Worm (Caenorhabditis elegans) whole organism, L1 larva: Measurements from ENCODE around the gene epc-1.

Experiments used
- C04F5.9 ChIP-seq: sonication (generic microtip); optimal IDR thresholded peaks from 2 replicates; lab custom pipeline; 2016; ENCODE audit warnings: missing genetic modification characterization, missing compliant biosample characterization
- Y116A8C.19 ChIP-seq: sonication (generic microtip); optimal IDR thresholded peaks from 2 replicates; lab custom pipeline; 2016; ENCODE audit warnings: missing compliant biosample characterization, missing genetic modification characterization, borderline replicate concordance
- aha-1 ChIP-seq: fragments of 150-350 bp; optimal IDR thresholded peaks from 2 replicates; lab custom pipeline; 2014; ENCODE audit warnings: missing biosample characterization, missing genetic modification characterization
- alr-1 ChIP-seq: fragments of 200-800 bp; sonication (Bioruptor generic); optimal IDR thresholded peaks from 2 replicates; lab custom pipeline; 2018; ENCODE audit warnings: borderline replicate concordance, mild to moderate bottlenecking, missing genetic modification characterization, missing compliant biosample characterization
- ama-1 ChIP-seq: fragments of 150-350 bp; optimal IDR thresholded peaks from 2 replicates; lab custom pipeline; 2014
- blmp-1 ChIP-seq: fragments of 150-350 bp; optimal IDR thresholded peaks from 2 replicates; lab custom pipeline; 2014; ENCODE audit warnings: missing biosample characterization, missing genetic modification characterization
- ceh-8 ChIP-seq: fragments of 200-800 bp; sonication (Bioruptor generic); optimal IDR thresholded peaks from 2 replicates; lab custom pipeline; 2018; ENCODE audit warnings: mild to moderate bottlenecking, missing genetic modification characterization, moderate library complexity, missing compliant biosample characterization
- ceh-82 ChIP-seq, 3 experiments: fragments of 150-350 bp in 1 of 3; sonication (generic microtip) in 2 of 3; optimal IDR thresholded peaks; 2 replicates each; lab custom pipeline; 2014 to 2017; ENCODE audit warnings: missing biosample characterization in 3 of 3, missing genetic modification characterization in 3 of 3
- ces-1 ChIP-seq: fragments of 150-350 bp; optimal IDR thresholded peaks from 2 replicates; lab custom pipeline; 2014; ENCODE audit warnings: missing biosample characterization, missing genetic modification reagents, missing genetic modification characterization
- dpl-1 ChIP-seq, 3 experiments: fragments of 150-350 bp in 2 of 3; sonication (generic microtip) in 1 of 3; optimal IDR thresholded peaks; 2 replicates each; lab custom pipeline; 2014 to 2017; ENCODE audit warnings: missing biosample characterization in 3 of 3, missing genetic modification characterization in 3 of 3, missing genetic modification reagents in 3 of 3
- dsc-1 ChIP-seq: sonication (generic microtip); optimal IDR thresholded peaks from 2 replicates; lab custom pipeline; 2016; ENCODE audit warnings: mild to moderate bottlenecking, missing genetic modification characterization, missing compliant biosample characterization
- egl-27 ChIP-seq, 2 experiments: fragments of 150-350 bp in 1 of 2; sonication (generic microtip); optimal IDR thresholded peaks; 3 replicates each; lab custom pipeline; 2017 to 2018; ENCODE audit warnings: missing biosample characterization in 2 of 2, missing genetic modification characterization in 2 of 2, missing genetic modification reagents in 2 of 2
- elt-3 ChIP-seq, 6 experiments: fragments of 150-350 bp in 1 of 6; sonication (generic microtip); optimal IDR thresholded peaks; 2 replicates each; lab custom pipeline; 2017 to 2018; ENCODE audit warnings: missing biosample characterization in 6 of 6, missing genetic modification characterization in 6 of 6, inconsistent platforms in 1 of 6
- fkh-10 ChIP-seq: sonication (generic microtip); optimal IDR thresholded peaks from 2 replicates; lab custom pipeline; 2017; ENCODE audit warnings: missing biosample characterization, missing genetic modification reagents, missing genetic modification characterization
- fkh-8 ChIP-seq: sonication (generic microtip); optimal IDR thresholded peaks from 2 replicates; lab custom pipeline; 2016; ENCODE audit warnings: mild to moderate bottlenecking, missing genetic modification characterization, missing compliant biosample characterization
- fos-1 ChIP-seq: fragments of 150-350 bp; optimal IDR thresholded peaks from 2 replicates; lab custom pipeline; 2014; ENCODE audit warnings: missing biosample characterization, missing genetic modification characterization
- grh-1 ChIP-seq: fragments of 200-800 bp; sonication (Bioruptor generic); IDR thresholded peaks from 2 replicates; pipeline ENCODE4 v1.3.6; 2022; ENCODE audit warnings: missing genetic modification reagents, missing genetic modification characterization, missing compliant biosample characterization
- hlh-17 ChIP-seq: fragments of 200-800 bp; sonication (Bioruptor generic); optimal IDR thresholded peaks from 2 replicates; lab custom pipeline; 2018; ENCODE audit warnings: missing genetic modification characterization, mild to moderate bottlenecking, missing compliant biosample characterization, moderate library complexity, borderline replicate concordance
- hlh-4 ChIP-seq: sonication (generic microtip); optimal IDR thresholded peaks from 2 replicates; lab custom pipeline; 2016; ENCODE audit warnings: mild to moderate bottlenecking, missing genetic modification characterization, missing compliant biosample characterization
- hpl-2 ChIP-seq: fragments of 150-350 bp; optimal IDR thresholded peaks from 2 replicates; lab custom pipeline; 2014; ENCODE audit warnings: missing biosample characterization, missing genetic modification reagents, missing genetic modification characterization
- lin-13 ChIP-seq: fragments of 150-350 bp; optimal IDR thresholded peaks from 2 replicates; lab custom pipeline; 2014; ENCODE audit warnings: missing biosample characterization, missing genetic modification reagents, missing genetic modification characterization
- lin-15B ChIP-seq: fragments of 150-350 bp; sonication (generic microtip); optimal IDR thresholded peaks from 3 replicates; lab custom pipeline; 2014; ENCODE audit warnings: missing biosample characterization, missing genetic modification characterization
- lin-39 ChIP-seq: fragments of 150-350 bp; optimal IDR thresholded peaks from 2 replicates; lab custom pipeline; 2014; ENCODE audit warnings: missing biosample characterization, missing genetic modification reagents, missing genetic modification characterization
- lir-3 ChIP-seq: sonication (generic microtip); optimal IDR thresholded peaks from 2 replicates; lab custom pipeline; 2016; ENCODE audit warnings: mild to moderate bottlenecking, missing genetic modification characterization, moderate library complexity, missing compliant biosample characterization; ENCODE audit not compliant: poor library complexity
- lsy-2 ChIP-seq, 2 experiments: fragments of 150-350 bp; optimal IDR thresholded peaks; 2 replicates each; lab custom pipeline; 2014; ENCODE audit warnings: missing biosample characterization in 2 of 2, missing genetic modification characterization in 2 of 2
- mdl-1 ChIP-seq, 2 experiments: fragments of 150-350 bp; optimal IDR thresholded peaks; 2 replicates each; lab custom pipeline; 2014 to 2017; ENCODE audit warnings: missing biosample characterization in 2 of 2, missing genetic modification characterization in 2 of 2, inconsistent platforms in 1 of 2
- mep-1 ChIP-seq: fragments of 150-350 bp; optimal IDR thresholded peaks from 2 replicates; lab custom pipeline; 2014; ENCODE audit warnings: missing biosample characterization, missing genetic modification characterization
- nhr-11 ChIP-seq: fragments of 150-350 bp; optimal IDR thresholded peaks from 2 replicates; lab custom pipeline; 2014; ENCODE audit warnings: missing biosample characterization, missing genetic modification characterization
- nhr-12 ChIP-seq: sonication (generic microtip); optimal IDR thresholded peaks from 2 replicates; lab custom pipeline; 2017; ENCODE audit warnings: missing biosample characterization, missing genetic modification characterization
- nhr-19 ChIP-seq: fragments of 200-800 bp; sonication (Bioruptor generic); conservative IDR thresholded peaks from 2 replicates; pipeline ENCODE4 v1.3.6; 2022; ENCODE audit warnings: missing genetic modification characterization, missing compliant biosample characterization
- nhr-237 ChIP-seq: fragments of 150-350 bp; optimal IDR thresholded peaks from 2 replicates; lab custom pipeline; 2014; ENCODE audit warnings: missing biosample characterization, missing genetic modification characterization
- nhr-28 ChIP-seq: fragments of 150-350 bp; optimal IDR thresholded peaks from 2 replicates; lab custom pipeline; 2014; ENCODE audit warnings: missing biosample characterization, missing genetic modification characterization
- nhr-47 ChIP-seq: sonication (generic microtip); optimal IDR thresholded peaks from 2 replicates; lab custom pipeline; 2016; ENCODE audit warnings: mild to moderate bottlenecking, missing genetic modification characterization, moderate library complexity, missing compliant biosample characterization
- nhr-76 ChIP-seq: sonication (generic microtip); optimal IDR thresholded peaks from 2 replicates; lab custom pipeline; 2017; ENCODE audit warnings: missing biosample characterization, missing genetic modification characterization
- nhr-77 ChIP-seq: fragments of 150-350 bp; optimal IDR thresholded peaks from 2 replicates; lab custom pipeline; 2014; ENCODE audit warnings: missing biosample characterization, missing genetic modification characterization
- nhr-85 ChIP-seq: sonication (generic microtip); peaks from one replicate; lab custom pipeline; 2016; ENCODE audit warnings: missing genetic modification characterization, inconsistent platforms, missing compliant biosample characterization
- pax-3 ChIP-seq: fragments of 200-800 bp; sonication (Bioruptor generic); optimal IDR thresholded peaks from 2 replicates; lab custom pipeline; 2018; ENCODE audit warnings: mild to moderate bottlenecking, missing genetic modification characterization, moderate library complexity, missing compliant biosample characterization
- pqm-1 ChIP-seq: sonication (generic microtip); optimal IDR thresholded peaks from 3 replicates; lab custom pipeline; 2017; ENCODE audit warnings: missing biosample characterization, missing genetic modification characterization
- rnt-1 ChIP-seq: sonication (generic microtip); optimal IDR thresholded peaks from 2 replicates; lab custom pipeline; 2016; ENCODE audit warnings: mild to moderate bottlenecking, missing genetic modification characterization, moderate library complexity, missing compliant biosample characterization
- skn-1 ChIP-seq: fragments of 150-350 bp; optimal IDR thresholded peaks from 2 replicates; lab custom pipeline; 2014; ENCODE audit warnings: missing biosample characterization, missing genetic modification characterization
- snu-23 ChIP-seq: sonication (generic microtip); optimal IDR thresholded peaks from 2 replicates; lab custom pipeline; 2016; ENCODE audit warnings: missing genetic modification characterization, missing compliant biosample characterization
- sup-37 ChIP-seq: fragments of 200-800 bp; sonication (Bioruptor generic); optimal IDR thresholded peaks from 2 replicates; lab custom pipeline; 2018; ENCODE audit warnings: mild to moderate bottlenecking, missing genetic modification characterization, missing compliant biosample characterization
- swsn-7 ChIP-seq: sonication (generic microtip); optimal IDR thresholded peaks from 2 replicates; lab custom pipeline; 2016; ENCODE audit warnings: missing genetic modification characterization, missing compliant biosample characterization
- tbx-2 ChIP-seq: sonication (generic microtip); optimal IDR thresholded peaks from 2 replicates; lab custom pipeline; 2016; ENCODE audit warnings: missing genetic modification characterization, missing compliant biosample characterization
- unc-30 ChIP-seq: sonication (generic microtip); optimal IDR thresholded peaks from 2 replicates; lab custom pipeline; 2017; ENCODE audit warnings: missing biosample characterization, missing genetic modification characterization
- unc-86 ChIP-seq: sonication (generic microtip); optimal IDR thresholded peaks from 2 replicates; lab custom pipeline; 2016; ENCODE audit warnings: missing genetic modification characterization, missing compliant biosample characterization
- unc-98 ChIP-seq: fragments of 200-800 bp; sonication (Bioruptor generic); IDR thresholded peaks from 2 replicates; pipeline ENCODE4 v1.3.6; 2022; ENCODE audit warnings: missing genetic modification characterization, missing compliant biosample characterization
- vab-15 ChIP-seq: sonication (generic microtip); optimal IDR thresholded peaks from 2 replicates; lab custom pipeline; 2017; ENCODE audit warnings: missing genotype, mild to moderate bottlenecking, missing genetic modification characterization, missing compliant biosample characterization
- xbp-1 ChIP-seq: sonication (generic microtip); optimal IDR thresholded peaks from 2 replicates; lab custom pipeline; 2016; ENCODE audit warnings: missing genetic modification characterization, missing compliant biosample characterization
- zag-1 ChIP-seq: fragments of 150-350 bp; optimal IDR thresholded peaks from 2 replicates; lab custom pipeline; 2014; ENCODE audit warnings: missing biosample characterization, missing genetic modification characterization
- zip-4 ChIP-seq: fragments of 200-800 bp; sonication (Bioruptor generic); optimal IDR thresholded peaks from 2 replicates; lab custom pipeline; 2018; ENCODE audit warnings: mild to moderate bottlenecking, missing genetic modification characterization, moderate library complexity, missing compliant biosample characterization
- ztf-11 ChIP-seq, 2 experiments: sonication (generic microtip); optimal IDR thresholded peaks; 2 replicates each; lab custom pipeline; 2016 to 2017; ENCODE audit warnings: missing genetic modification characterization in 2 of 2, missing biosample characterization in 1 of 2, missing compliant biosample characterization in 1 of 2
- ztf-4 ChIP-seq: fragments of 150-350 bp; optimal IDR thresholded peaks from 2 replicates; lab custom pipeline; 2014; ENCODE audit warnings: missing biosample characterization, missing genetic modification characterization

epc-1 gene

ce11 chrIII:12612519-12612935 lies 4.1 kb upstream of the epc-1 start (continued):
- peak; percentile 100 for TF ChIP-seq nhr-85 (tag; lab: Kevin White, UChicago)
- peak; percentile 91 for TF ChIP-seq sup-37 (GFP tag; lab: Kevin White, UChicago)
- peak; percentile 72 for TF ChIP-seq unc-98 (GFP tag; lab: Robert Waterston, UW)
- TF ChIP-seq hlh-4 (tag; lab: Kevin White, UChicago), result no peak
- peak; percentile 97 for TF ChIP-seq nhr-11
- peak; percentile 99 for TF ChIP-seq nhr-237 (tag; lab: Kevin White, UChicago)
- peak; percentile 14 for TF ChIP-seq nhr-28
- peak; percentile 99 for TF ChIP-seq grh-1
- TF ChIP-seq C04F5.9 (tag; lab: Kevin White, UChicago), result peak; percentile 83
- peak; percentile 97 for TF ChIP-seq pax-3 (tag; lab: Kevin White, UChicago)
- peak; percentile 92 to 99 for TF ChIP-seq mdl-1 (tag; optimal IDR thresholded peaks at IDR 0.05; lab: Kevin White, UChicago)
- TF ChIP-seq lin-13 (GFP tag; lab: Kevin White, UChicago), result peak; percentile 99
- TF ChIP-seq ces-1 (GFP tag; lab: Kevin White, UChicago), result no peak
- peak; percentile 95 for TF ChIP-seq zag-1 (tag; lab: Kevin White, UChicago)
- TF ChIP-seq nhr-19 (GFP tag; lab: Robert Waterston, UW), result peak; percentile 99
- peak; percentile 90 for TF ChIP-seq zip-4 (GFP tag; lab: Kevin White, UChicago)
- peak; percentile 99 for TF ChIP-seq fkh-8 (tag; lab: Kevin White, UChicago)
- peak; percentile 80 to 86 (median 81) for TF ChIP-seq dpl-1 (GFP tag; optimal IDR thresholded peaks at IDR 0.05; lab: Kevin White, UChicago)
- peak; percentile 91 for TF ChIP-seq lir-3
- TF ChIP-seq tbx-2 (tag; lab: Kevin White, UChicago), result peak; percentile 100
- TF ChIP-seq lin-39 (tag; lab: Kevin White, UChicago), result peak; percentile 99
- TF ChIP-seq hpl-2, result peak; percentile 97
- TF ChIP-seq nhr-12 (tag; lab: Kevin White, UChicago), result peak; percentile 19
- peak; percentile 98 for TF ChIP-seq xbp-1
- peak; percentile 95 for TF ChIP-seq ama-1 (lab: Kevin White, UChicago)
- TF ChIP-seq nhr-77 (tag; lab: Kevin White, UChicago), result peak; percentile 98
- peak; percentile 73 for TF ChIP-seq pqm-1 (tag; lab: Kevin White, UChicago)
- TF ChIP-seq snu-23 (GFP tag; lab: Kevin White, UChicago), result peak; percentile 99
- TF ChIP-seq blmp-1, result peak; percentile 95
- TF ChIP-seq dsc-1, result peak; percentile 99
- peak; percentile 84 for TF ChIP-seq nhr-76 (tag; lab: Kevin White, UChicago)
- peak; percentile 99 for TF ChIP-seq mep-1 (tag; lab: Kevin White, UChicago)
- peak; percentile 100 for TF ChIP-seq swsn-7 (tag; lab: Kevin White, UChicago)
- peak; percentile 96 for TF ChIP-seq rnt-1 (tag; lab: Kevin White, UChicago)
- peak; percentile 53 for TF ChIP-seq lin-15B (tag; lab: Kevin White, UChicago)
- TF ChIP-seq hlh-17 (GFP tag; lab: Kevin White, UChicago), result no peak
- TF ChIP-seq Y116A8C.19 (tag; lab: Kevin White, UChicago), result peak; percentile 13
- TF ChIP-seq fos-1 (tag; lab: Kevin White, UChicago), result peak; percentile 97
- peak; percentile 73 for TF ChIP-seq aha-1 (tag; lab: Kevin White, UChicago)
- TF ChIP-seq ceh-82 (tag; optimal IDR thresholded peaks at IDR 0.05; lab: Kevin White, UChicago), result peak; percentile 94 to 98 (median 98)
- peak; percentile 97 for TF ChIP-seq skn-1 (tag; lab: Kevin White, UChicago)
- TF ChIP-seq ztf-11 (tag; optimal IDR thresholded peaks at IDR 0.05; lab: Kevin White, UChicago), result peak; percentile 41 to 99
- peak in 5 of 6 experiments; percentile 79 to 99 (median 94) for TF ChIP-seq elt-3 (tag; optimal IDR thresholded peaks at IDR 0.05; lab: Kevin White, UChicago)
- TF ChIP-seq ceh-8 (GFP tag; lab: Kevin White, UChicago), result peak; percentile 94
- TF ChIP-seq lsy-2 (tag; optimal IDR thresholded peaks at IDR 0.05; lab: Kevin White, UChicago), result peak; percentile 97
- peak; percentile 97 for TF ChIP-seq fkh-10 (GFP tag; lab: Kevin White, UChicago)
- peak; percentile 99 for TF ChIP-seq ztf-4 (tag; lab: Kevin White, UChicago)
- peak; percentile 47 for TF ChIP-seq vab-15 (tag; lab: Kevin White, UChicago)
- peak; percentile 100 for TF ChIP-seq unc-86
- TF ChIP-seq unc-30, result peak; percentile 95
- peak; percentile 100 for TF ChIP-seq nhr-47
- no peak for TF ChIP-seq alr-1 (tag; lab: Kevin White, UChicago)
- peak; percentile 100 for TF ChIP-seq egl-27 (tag; optimal IDR thresholded peaks at IDR 0.05; lab: Kevin White, UChicago)
